Fruit fly (Drosophila melanogaster) whole organism, embryonic: ENCODE results near the gene Sbds.

Experiments used
- Adf1 ChIP-seq: fragments of 200-800 bp; sonication (Bioruptor generic); IDR thresholded peaks from 2 replicates; pipeline ENCODE4 v1.3.6; 2022; ENCODE audit warnings: missing biosample characterization, missing genetic modification characterization
- Awh ChIP-seq: fragments of 200-800 bp; sonication (Bioruptor generic); IDR thresholded peaks from 2 replicates; pipeline ENCODE4, ENCODE4 v1.3.6; 2022; ENCODE audit warnings: missing biosample characterization, missing genetic modification characterization
- Blimp-1 ChIP-seq: fragments of 200-800 bp; sonication (Bioruptor generic); optimal IDR thresholded peaks from 3 replicates; lab custom pipeline; 2018; ENCODE audit warnings: missing biosample characterization, missing genetic modification characterization, mild to moderate bottlenecking, moderate library complexity, missing genetic modification reagents
- CG10543 ChIP-seq: fragments of 200-800 bp; sonication (Bioruptor generic); optimal IDR thresholded peaks from 3 replicates; lab custom pipeline; 2017; ENCODE audit warnings: missing biosample characterization, mild to moderate bottlenecking, missing genetic modification characterization, moderate library complexity
- CG13296 ChIP-seq: fragments of 200-800 bp; sonication (Bioruptor generic); optimal IDR thresholded peaks from 3 replicates; lab custom pipeline; 2018; ENCODE audit warnings: missing biosample characterization, mild to moderate bottlenecking, missing genetic modification characterization
- CG14860 ChIP-seq: fragments of 200-800 bp; sonication (Bioruptor generic); IDR thresholded peaks from 3 replicates; pipeline ENCODE4 v1.3.6; 2022; ENCODE audit warnings: missing biosample characterization, missing genetic modification characterization; ENCODE audit not compliant: partially characterized antibody
- CG15514 ChIP-seq: fragments of 200-800 bp; sonication (Bioruptor generic); optimal IDR thresholded peaks from 3 replicates; lab custom pipeline; 2017; ENCODE audit warnings: missing biosample characterization, missing genetic modification characterization, mild to moderate bottlenecking, moderate library complexity, missing genetic modification reagents
- CG15601 ChIP-seq: fragments of 200-800 bp; sonication (Bioruptor generic); optimal IDR thresholded peaks from 3 replicates; lab custom pipeline; 2019; ENCODE audit warnings: missing biosample characterization, mild to moderate bottlenecking, missing genetic modification characterization, moderate library complexity
- CG16863 ChIP-seq: fragments of 200-800 bp; sonication (Bioruptor generic); optimal IDR thresholded peaks from 3 replicates; lab custom pipeline; 2016; ENCODE audit warnings: missing biosample characterization, missing genetic modification characterization
- CG1792 ChIP-seq: fragments of 200-800 bp; sonication (Bioruptor generic); optimal IDR thresholded peaks from 2 replicates; lab custom pipeline; 2016; ENCODE audit warnings: missing biosample characterization, missing genetic modification characterization
- CG18262 ChIP-seq: fragments of 200-800 bp; optimal IDR thresholded peaks from 3 replicates; lab custom pipeline; 2019; ENCODE audit warnings: missing biosample characterization, mild to moderate bottlenecking, missing genetic modification characterization, moderate library complexity
- CG18599 ChIP-seq: fragments of 200-800 bp; sonication (Bioruptor generic); optimal IDR thresholded peaks from 3 replicates; lab custom pipeline; 2017; ENCODE audit warnings: missing biosample characterization, missing genetic modification characterization, mild to moderate bottlenecking, moderate library complexity, missing genetic modification reagents
- CG3281 ChIP-seq: fragments of 200-800 bp; sonication (Bioruptor generic); optimal IDR thresholded peaks from 3 replicates; lab custom pipeline; 2017; ENCODE audit warnings: missing biosample characterization, mild to moderate bottlenecking, missing genetic modification characterization
- CG34422 ChIP-seq: fragments of 200-800 bp; sonication (Bioruptor generic); IDR thresholded peaks from 3 replicates; pipeline ENCODE4 v1.3.6; 2022; ENCODE audit warnings: missing biosample characterization, missing genetic modification characterization
- CG6254 ChIP-seq: fragments of 200-800 bp; sonication (Bioruptor generic); optimal IDR thresholded peaks from 3 replicates; lab custom pipeline; 2017; ENCODE audit warnings: mild to moderate bottlenecking, missing biosample characterization, missing genetic modification reagents, missing genetic modification characterization
- CG7372 ChIP-seq: fragments of 200-800 bp; sonication (Bioruptor generic); IDR thresholded peaks from 2 replicates; pipeline ENCODE4 v1.3.6; 2022; ENCODE audit warnings: missing biosample characterization, missing genetic modification characterization
- CG9727 ChIP-seq: fragments of 200-800 bp; sonication (Bioruptor generic); optimal IDR thresholded peaks from 3 replicates; lab custom pipeline; 2017; ENCODE audit warnings: missing biosample characterization, mild to moderate bottlenecking, missing genetic modification characterization
- CkIIα-i1 ChIP-seq: fragments of 200-800 bp; sonication (Bioruptor generic); IDR thresholded peaks from 2 replicates; pipeline ENCODE4 v1.3.6; 2022; ENCODE audit warnings: missing biosample characterization, missing genetic modification characterization
- Dll ChIP-seq: fragments of 200-800 bp; sonication (Bioruptor generic); IDR thresholded peaks from 4 replicates; pipeline ENCODE4 v1.3.6; 2022; ENCODE audit warnings: missing biosample characterization, missing genetic modification characterization; ENCODE audit not compliant: partially characterized antibody
- Gsc ChIP-seq: fragments of 200-800 bp; sonication (Bioruptor generic); IDR thresholded peaks from 2 replicates; pipeline ENCODE4 v1.3.6; 2022; ENCODE audit warnings: missing biosample characterization, missing genetic modification characterization
- Mad ChIP-seq: fragments of 200-800 bp; sonication (Bioruptor generic); optimal IDR thresholded peaks from 2 replicates; lab custom pipeline; 2016; ENCODE audit warnings: missing biosample characterization, missing genetic modification characterization
- NFAT ChIP-seq: fragments of 200-800 bp; sonication (Bioruptor generic); IDR thresholded peaks from 2 replicates; pipeline ENCODE4 v1.3.6; 2022; ENCODE audit warnings: missing biosample characterization, missing genetic modification characterization
- Nf-YA ChIP-seq: fragments of 200-800 bp; sonication (Bioruptor generic); IDR thresholded peaks from 2 replicates; pipeline ENCODE4 v1.3.6; 2022; ENCODE audit warnings: missing biosample characterization, missing genetic modification characterization
- Oli ChIP-seq: fragments of 200-800 bp; sonication (Bioruptor generic); optimal IDR thresholded peaks from 2 replicates; lab custom pipeline; 2018; ENCODE audit warnings: missing biosample characterization, mild to moderate bottlenecking, missing genetic modification characterization, moderate library complexity
- Rx ChIP-seq: fragments of 200-800 bp; sonication (Bioruptor generic); IDR thresholded peaks from 2 replicates; pipeline ENCODE4 v1.3.6; 2022; ENCODE audit warnings: missing biosample characterization, missing genetic modification characterization
- ab ChIP-seq: fragments of 200-800 bp; sonication (Bioruptor generic); optimal IDR thresholded peaks from 2 replicates; lab custom pipeline; 2016; ENCODE audit warnings: missing biosample characterization, missing genetic modification characterization
- abd-A ChIP-seq: fragments of 200-800 bp; sonication (Bioruptor generic); optimal IDR thresholded peaks from 3 replicates; lab custom pipeline; 2019; ENCODE audit warnings: missing biosample characterization, mild to moderate bottlenecking, missing genetic modification characterization, moderate library complexity
- ase ChIP-seq: fragments of 200-800 bp; sonication (Bioruptor generic); IDR thresholded peaks from 3 replicates; pipeline ENCODE4 v1.3.6; 2022; ENCODE audit warnings: missing biosample characterization, missing genetic modification characterization
- da ChIP-seq: fragments of 200-800 bp; sonication (Bioruptor generic); optimal IDR thresholded peaks from 2 replicates; lab custom pipeline; 2016; ENCODE audit warnings: missing biosample characterization, missing genetic modification characterization
- dmrt99B ChIP-seq: fragments of 200-800 bp; sonication (Bioruptor generic); optimal IDR thresholded peaks from 2 replicates; lab custom pipeline; 2018; ENCODE audit warnings: missing biosample characterization, mild to moderate bottlenecking, missing genetic modification characterization, moderate library complexity
- fd102C ChIP-seq: fragments of 200-800 bp; sonication (Bioruptor generic); optimal IDR thresholded peaks from 2 replicates; lab custom pipeline; 2018; ENCODE audit warnings: missing biosample characterization, mild to moderate bottlenecking, missing genetic modification characterization, moderate library complexity
- ftz-f1 ChIP-seq: fragments of 200-800 bp; sonication (Bioruptor generic); optimal IDR thresholded peaks from 2 replicates; lab custom pipeline; 2016; ENCODE audit warnings: missing biosample characterization, missing genetic modification characterization
- inv ChIP-seq: fragments of 200-800 bp; sonication (Bioruptor generic); IDR thresholded peaks from 2 replicates; pipeline ENCODE4 v1.3.6; 2022; ENCODE audit warnings: missing biosample characterization, missing genetic modification characterization; ENCODE audit not compliant: partially characterized antibody
- jumu ChIP-seq: fragments of 200-800 bp; sonication (Bioruptor generic); optimal IDR thresholded peaks from 3 replicates; lab custom pipeline; 2016; ENCODE audit warnings: missing biosample characterization, missing genetic modification characterization
- kni ChIP-seq: fragments of 200-800 bp; sonication (Bioruptor generic); optimal IDR thresholded peaks from 3 replicates; lab custom pipeline; 2017; ENCODE audit warnings: mild to moderate bottlenecking, missing biosample characterization, missing genetic modification reagents, missing genetic modification characterization
- salm ChIP-seq: fragments of 200-800 bp; sonication (Bioruptor generic); optimal IDR thresholded peaks from 2 replicates; lab custom pipeline; 2018; ENCODE audit warnings: missing biosample characterization, mild to moderate bottlenecking, missing genetic modification characterization
- sd ChIP-seq: fragments of 200-800 bp; sonication (Bioruptor generic); optimal IDR thresholded peaks from 3 replicates; lab custom pipeline; 2018; ENCODE audit warnings: missing biosample characterization, mild to moderate bottlenecking, missing genetic modification characterization, moderate library complexity
- sens ChIP-seq: fragments of 200-800 bp; sonication (Bioruptor generic); peaks from one replicate; lab custom pipeline; 2016; ENCODE audit warnings: missing biosample characterization, missing genetic modification characterization
- slp2 ChIP-seq: fragments of 200-800 bp; sonication (Bioruptor generic); optimal IDR thresholded peaks from 2 replicates; lab custom pipeline; 2016; ENCODE audit warnings: missing biosample characterization, missing genetic modification characterization
- sna ChIP-seq: fragments of 200-800 bp; sonication (Bioruptor generic); IDR thresholded peaks from 2 replicates; pipeline ENCODE4 v1.3.6; 2022; ENCODE audit warnings: missing biosample characterization, missing genetic modification characterization; ENCODE audit not compliant: partially characterized antibody
- stwl ChIP-seq: fragments of 200-800 bp; sonication (Bioruptor generic); optimal IDR thresholded peaks from 3 replicates; lab custom pipeline; 2018; ENCODE audit warnings: missing biosample characterization, mild to moderate bottlenecking, missing genetic modification characterization, moderate library complexity
- vvl ChIP-seq: fragments of 200-800 bp; sonication (Bioruptor generic); IDR thresholded peaks from 2 replicates; pipeline ENCODE4 v1.3.6; 2022; ENCODE audit warnings: missing biosample characterization, missing genetic modification characterization
- z ChIP-seq: fragments of 200-800 bp; sonication (Bioruptor generic); IDR thresholded peaks from 3 replicates; pipeline ENCODE4 v1.3.6; 2022; ENCODE audit warnings: missing biosample characterization, missing genetic modification characterization
- zen ChIP-seq: fragments of 200-800 bp; sonication (Bioruptor generic); optimal IDR thresholded peaks from 3 replicates; lab custom pipeline; 2018; ENCODE audit warnings: missing biosample characterization, mild to moderate bottlenecking, missing genetic modification characterization, moderate library complexity
- zfh2 ChIP-seq: fragments of 200-800 bp; sonication (Bioruptor generic); optimal IDR thresholded peaks from 2 replicates; lab custom pipeline; 2016; ENCODE audit warnings: missing biosample characterization, missing genetic modification characterization

Sbds gene

dm6 chr3L:6779398-6779797 is 26.7 kb downstream of the Sbds start (continued):
- TF ChIP-seq CG1792 (GFP tag; lab: Kevin White, UChicago), result no peak
- no peak for TF ChIP-seq CG15601
- no peak for TF ChIP-seq zfh2
- no peak for TF ChIP-seq salm (tag; lab: Kevin White, UChicago)
- TF ChIP-seq vvl (GFP tag; lab: Robert Waterston, UW), result peak; percentile 90
- no peak for TF ChIP-seq Nf-YA (GFP tag; lab: Robert Waterston, UW)
- TF ChIP-seq CG14860, result no peak
- TF ChIP-seq sd (tag; lab: Kevin White, UChicago), result no peak
- TF ChIP-seq inv (GFP tag; lab: Robert Waterston, UW), result no peak
- TF ChIP-seq Mad (GFP tag; lab: Kevin White, UChicago), result no peak
- TF ChIP-seq da (GFP tag; lab: Kevin White, UChicago), result no peak
- TF ChIP-seq CG16863 (GFP tag; lab: Kevin White, UChicago), result no peak
- no peak for TF ChIP-seq CG34422 (GFP tag; lab: Robert Waterston, UW)
- no peak for TF ChIP-seq ftz-f1
- TF ChIP-seq Adf1 (GFP tag; lab: Robert Waterston, UW), result no peak
- TF ChIP-seq CG10543, result no peak
- TF ChIP-seq CG7372 (GFP tag; lab: Robert Waterston, UW), result no peak
- TF ChIP-seq Rx (GFP tag; lab: Robert Waterston, UW), result no peak
- TF ChIP-seq CG15514 (GFP tag; lab: Kevin White, UChicago), result no peak
- TF ChIP-seq NFAT, result no peak
- TF ChIP-seq zen (tag; lab: Kevin White, UChicago), result no peak
- TF ChIP-seq ab (GFP tag; lab: Kevin White, UChicago), result no peak
- no peak for TF ChIP-seq CG18262 (tag; lab: Kevin White, UChicago)
- TF ChIP-seq sna (GFP tag; lab: Robert Waterston, UW), result no peak
- TF ChIP-seq CG18599 (GFP tag; lab: Kevin White, UChicago), result no peak
- TF ChIP-seq CG13296 (GFP tag; lab: Kevin White, UChicago), result no peak
- peak; percentile 57 for TF ChIP-seq abd-A (tag; lab: Kevin White, UChicago)
- TF ChIP-seq fd102C (GFP tag; lab: Kevin White, UChicago), result no peak
- TF ChIP-seq dmrt99B (tag; lab: Kevin White, UChicago), result no peak
- TF ChIP-seq Oli, result no peak
- TF ChIP-seq jumu (GFP tag; lab: Kevin White, UChicago), result no peak
- TF ChIP-seq Gsc (GFP tag; lab: Robert Waterston, UW), result no peak
- TF ChIP-seq ase (GFP tag; lab: Robert Waterston, UW), result no peak
- TF ChIP-seq kni, result peak; percentile 39
- no peak for TF ChIP-seq CG6254
- TF ChIP-seq Awh (GFP tag; lab: Robert Waterston, UW), result 0 out of 2 replicates have a peak, but pooled peaks have one; percentile 13
- TF ChIP-seq, all 482 proteins: peak for 9

DNA sequence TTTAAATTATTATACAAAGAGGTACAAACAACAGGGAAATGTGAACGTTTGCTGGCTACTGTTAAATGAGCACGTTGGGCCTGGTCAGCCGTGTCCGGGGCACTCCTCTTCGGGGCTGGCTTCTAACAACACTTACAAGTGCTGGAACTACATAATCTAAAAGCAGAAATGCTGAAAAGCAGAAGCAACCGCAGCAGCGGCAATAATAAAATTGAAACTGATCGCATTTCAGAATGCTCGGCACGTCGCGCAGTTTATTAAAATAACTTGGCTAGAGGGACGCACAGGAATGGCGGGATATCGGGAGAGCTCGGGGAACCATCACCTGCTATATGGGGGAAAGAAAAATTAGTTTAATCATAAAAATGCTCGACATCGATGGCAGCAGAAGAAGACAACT is 30.7 kb downstream of the Sbds start:
- no peak for TF ChIP-seq CG9727 (GFP tag; lab: Kevin White, UChicago)
- no peak for TF ChIP-seq slp2 (GFP tag; lab: Kevin White, UChicago)
- TF ChIP-seq sens (GFP tag; lab: Kevin White, UChicago), result peak; percentile 4
- no peak for TF ChIP-seq Dll
- no peak for TF ChIP-seq CkIIα-i1 (GFP tag; lab: Robert Waterston, UW)
- peak; percentile 4 for TF ChIP-seq sd (tag; lab: Kevin White, UChicago)
- peak; percentile 74 for TF ChIP-seq kni
- TF ChIP-seq vvl (GFP tag; lab: Robert Waterston, UW), result peak; percentile 85
- TF ChIP-seq CG3281, result no peak
- TF ChIP-seq Blimp-1, result peak; percentile 1
- TF ChIP-seq stwl (tag; lab: Kevin White, UChicago), result no peak
- no peak for TF ChIP-seq z
